Fruit fly (Drosophila melanogaster) whole organism, embryonic: ENCODE results near the gene CG6569.

Source experiments
- Awh ChIP-seq: fragments of 200-800 bp; sonication (Bioruptor generic); IDR thresholded peaks from 2 replicates; pipeline ENCODE4, ENCODE4 v1.3.6; 2022; ENCODE audit warnings: missing biosample characterization, missing genetic modification characterization
- Bgb ChIP-seq: fragments of 200-800 bp; sonication (Bioruptor generic); IDR thresholded peaks from 2 replicates; pipeline ENCODE4 v1.3.6; 2022; ENCODE audit warnings: missing biosample characterization, missing genetic modification characterization; ENCODE audit not compliant: partially characterized antibody
- Bteb2 ChIP-seq: fragments of 200-800 bp; sonication (Bioruptor generic); optimal IDR thresholded peaks from 2 replicates; lab custom pipeline; 2016; ENCODE audit warnings: missing biosample characterization, missing genetic modification characterization
- CG10654 ChIP-seq: fragments of 200-800 bp; sonication (Bioruptor generic); optimal IDR thresholded peaks from 2 replicates; lab custom pipeline; 2016; ENCODE audit warnings: missing biosample characterization, missing genetic modification characterization
- CG12659 ChIP-seq: fragments of 200-800 bp; sonication (Bioruptor generic); optimal IDR thresholded peaks from 3 replicates; lab custom pipeline; 2017; ENCODE audit warnings: mild to moderate bottlenecking, missing biosample characterization, missing genetic modification reagents, missing genetic modification characterization
- CG13424 ChIP-seq: fragments of 200-800 bp; sonication (Bioruptor generic); optimal IDR thresholded peaks from 2 replicates; lab custom pipeline; 2019; ENCODE audit warnings: missing biosample characterization, mild to moderate bottlenecking, missing genetic modification characterization, moderate library complexity
- CG14710 ChIP-seq: fragments of 200-800 bp; sonication (Bioruptor generic); optimal IDR thresholded peaks from 3 replicates; lab custom pipeline; 2019; ENCODE audit warnings: missing biosample characterization, mild to moderate bottlenecking, missing genetic modification characterization, moderate library complexity
- CG14860 ChIP-seq: fragments of 200-800 bp; sonication (Bioruptor generic); IDR thresholded peaks from 3 replicates; pipeline ENCODE4 v1.3.6; 2022; ENCODE audit warnings: missing biosample characterization, missing genetic modification characterization; ENCODE audit not compliant: partially characterized antibody
- CG15479 ChIP-seq: fragments of 200-800 bp; sonication (Bioruptor generic); optimal IDR thresholded peaks from 3 replicates; lab custom pipeline; 2019; ENCODE audit warnings: missing biosample characterization, mild to moderate bottlenecking, missing genetic modification characterization, moderate library complexity
- CG17359 ChIP-seq: fragments of 200-800 bp; sonication (Bioruptor generic); optimal IDR thresholded peaks from 3 replicates; lab custom pipeline; 2018; ENCODE audit warnings: missing biosample characterization, mild to moderate bottlenecking, missing genetic modification characterization, moderate library complexity
- CG18599 ChIP-seq: fragments of 200-800 bp; sonication (Bioruptor generic); optimal IDR thresholded peaks from 3 replicates; lab custom pipeline; 2017; ENCODE audit warnings: missing biosample characterization, missing genetic modification characterization, mild to moderate bottlenecking, moderate library complexity, missing genetic modification reagents
- CG18619 ChIP-seq: fragments of 200-800 bp; sonication (Bioruptor generic); optimal IDR thresholded peaks from 3 replicates; lab custom pipeline; 2017; ENCODE audit warnings: missing biosample characterization, mild to moderate bottlenecking, missing genetic modification characterization
- CG30020 ChIP-seq: fragments of 200-800 bp; optimal IDR thresholded peaks from 2 replicates; lab custom pipeline; 2019; ENCODE audit warnings: missing biosample characterization, mild to moderate bottlenecking, missing genetic modification characterization, moderate library complexity
- CG31388 ChIP-seq: fragments of 200-800 bp; sonication (Bioruptor generic); optimal IDR thresholded peaks from 2 replicates; lab custom pipeline; 2016; ENCODE audit warnings: missing biosample characterization, missing genetic modification characterization
- CG32532 ChIP-seq: fragments of 200-800 bp; sonication (Bioruptor generic); IDR thresholded peaks from 2 replicates; pipeline ENCODE4 v1.3.6; 2022; ENCODE audit warnings: missing biosample characterization, missing genetic modification characterization
- CG32767 ChIP-seq: fragments of 200-800 bp; sonication (Bioruptor generic); IDR thresholded peaks from 2 replicates; pipeline ENCODE4 v1.3.6; 2022; ENCODE audit warnings: missing biosample characterization, missing genetic modification characterization
- CG5953 ChIP-seq: fragments of 200-800 bp; sonication (Bioruptor generic); IDR thresholded peaks from 2 replicates; pipeline ENCODE4 v1.3.6; 2022; ENCODE audit warnings: missing biosample characterization, missing genetic modification characterization
- CG6272 ChIP-seq: fragments of 200-800 bp; sonication (Bioruptor generic); IDR thresholded peaks from 2 replicates; pipeline ENCODE4 v1.3.6; 2022; ENCODE audit warnings: missing biosample characterization, missing genetic modification characterization
- CG6791 ChIP-seq: fragments of 200-800 bp; sonication (Bioruptor generic); IDR thresholded peaks from 3 replicates; pipeline ENCODE4 v1.3.6; 2022; ENCODE audit warnings: missing biosample characterization, missing genetic modification characterization; ENCODE audit not compliant: partially characterized antibody
- CG7357 ChIP-seq: fragments of 200-800 bp; sonication (Bioruptor generic); IDR thresholded peaks from 3 replicates; pipeline ENCODE4 v1.3.6; 2022; ENCODE audit warnings: missing biosample characterization, missing genetic modification characterization
- CG7745 ChIP-seq: fragments of 200-800 bp; sonication (Bioruptor generic); optimal IDR thresholded peaks from 2 replicates; lab custom pipeline; 2018; ENCODE audit warnings: missing biosample characterization, mild to moderate bottlenecking, missing genetic modification characterization, moderate library complexity
- CG7839 ChIP-seq: fragments of 200-800 bp; sonication (Bioruptor generic); optimal IDR thresholded peaks from 3 replicates; lab custom pipeline; 2018; ENCODE audit warnings: missing biosample characterization, mild to moderate bottlenecking, missing genetic modification characterization, moderate library complexity
- CG8089 ChIP-seq: fragments of 200-800 bp; sonication (Bioruptor generic); optimal IDR thresholded peaks from 3 replicates; lab custom pipeline; 2016; ENCODE audit warnings: missing biosample characterization, missing genetic modification characterization
- Drgx ChIP-seq: fragments of 200-800 bp; sonication (Bioruptor generic); IDR thresholded peaks from 2 replicates; pipeline ENCODE4 v1.3.6; 2022; ENCODE audit warnings: missing biosample characterization, missing genetic modification characterization
- Hmr ChIP-seq: fragments of 200-800 bp; sonication (Bioruptor generic); optimal IDR thresholded peaks from 3 replicates; lab custom pipeline; 2017; ENCODE audit warnings: mild to moderate bottlenecking, missing biosample characterization, missing genetic modification reagents, missing genetic modification characterization
- Hr39 ChIP-seq: fragments of >200 bp; optimal IDR thresholded peaks from 2 replicates; lab custom pipeline; 2017
- Med ChIP-seq: fragments of 200-800 bp; sonication (Bioruptor generic); peaks from one replicate; lab custom pipeline; 2016; ENCODE audit warnings: missing biosample characterization, missing genetic modification characterization, mild to moderate bottlenecking, inconsistent platforms, moderate library complexity
- Oli ChIP-seq: fragments of 200-800 bp; sonication (Bioruptor generic); optimal IDR thresholded peaks from 2 replicates; lab custom pipeline; 2018; ENCODE audit warnings: missing biosample characterization, mild to moderate bottlenecking, missing genetic modification characterization, moderate library complexity
- Optix ChIP-seq: fragments of 200-800 bp; sonication (Bioruptor generic); IDR thresholded peaks from 3 replicates; pipeline ENCODE4 v1.3.6; 2022; ENCODE audit warnings: missing biosample characterization, missing genetic modification characterization
- Ssrp ChIP-seq: fragments of 200-800 bp; sonication (Bioruptor generic); optimal IDR thresholded peaks from 2 replicates; lab custom pipeline; 2018; ENCODE audit warnings: missing biosample characterization, mild to moderate bottlenecking, missing genetic modification characterization, moderate library complexity
- YL-1 ChIP-seq: fragments of 200-800 bp; sonication (Bioruptor generic); optimal IDR thresholded peaks from 3 replicates; lab custom pipeline; 2017; ENCODE audit warnings: missing biosample characterization, mild to moderate bottlenecking, missing genetic modification characterization
- bab2 ChIP-seq: fragments of 200-800 bp; sonication (Bioruptor generic); optimal IDR thresholded peaks from 2 replicates; lab custom pipeline; 2016; ENCODE audit warnings: missing biosample characterization, missing genetic modification characterization
- br ChIP-seq: fragments of >200 bp; optimal IDR thresholded peaks from 2 replicates; lab custom pipeline; 2017
- bsh ChIP-seq, 2 experiments: fragments of 200-800 bp; sonication (Bioruptor generic); optimal IDR thresholded peaks; 2 replicates each; lab custom pipeline; 2017 to 2018; ENCODE audit warnings: mild to moderate bottlenecking in 2 of 2, missing biosample characterization in 2 of 2, missing genetic modification characterization in 2 of 2, moderate library complexity in 1 of 2
- chif ChIP-seq, 2 experiments: fragments of 200-800 bp; sonication (Bioruptor generic); optimal IDR thresholded peaks; 3 replicates each; lab custom pipeline; 2016; ENCODE audit warnings: missing biosample characterization in 2 of 2, missing genetic modification characterization in 2 of 2
- chinmo ChIP-seq: fragments of 200-800 bp; sonication (Bioruptor generic); IDR thresholded peaks from 4 replicates; pipeline ENCODE4 v1.3.6; 2022; ENCODE audit warnings: missing biosample characterization, missing genetic modification characterization; ENCODE audit not compliant: partially characterized antibody
- disco-r ChIP-seq: fragments of 200-800 bp; sonication (Bioruptor generic); optimal IDR thresholded peaks from 2 replicates; lab custom pipeline; 2016; ENCODE audit warnings: missing biosample characterization, missing genetic modification characterization
- dpn ChIP-seq, 2 experiments: fragments of 200-800 bp; sonication (Bioruptor generic); optimal IDR thresholded peaks; 3 replicates each; lab custom pipeline; 2016; ENCODE audit warnings: missing biosample characterization in 2 of 2, missing genetic modification characterization in 2 of 2
- dysf ChIP-seq: fragments of 200-800 bp; sonication (Bioruptor generic); IDR thresholded peaks from 3 replicates; pipeline ENCODE4 v1.3.6; 2022; ENCODE audit warnings: missing biosample characterization, missing genetic modification characterization
- eve ChIP-seq, 2 experiments: fragments of >200 bp; optimal IDR thresholded peaks; 2 replicates each; lab custom pipeline; 2017; ENCODE audit warnings: missing biosample characterization in 2 of 2, missing genetic modification characterization in 2 of 2
- gem ChIP-seq: fragments of 200-800 bp; sonication (Bioruptor generic); optimal IDR thresholded peaks from 2 replicates; lab custom pipeline; 2019; ENCODE audit warnings: missing biosample characterization, mild to moderate bottlenecking, missing genetic modification characterization, moderate library complexity
- gro ChIP-seq: fragments of 200-800 bp; sonication (Bioruptor generic); optimal IDR thresholded peaks from 2 replicates; lab custom pipeline; 2016; ENCODE audit warnings: missing biosample characterization, missing genetic modification characterization
- kay ChIP-seq: fragments of 200-800 bp; sonication (Bioruptor generic); optimal IDR thresholded peaks from 2 replicates; lab custom pipeline; 2016; ENCODE audit warnings: missing biosample characterization, missing genetic modification characterization
- onecut ChIP-seq: fragments of 200-800 bp; sonication (Bioruptor generic); IDR thresholded peaks from 2 replicates; pipeline ENCODE4 v1.3.6; 2022; ENCODE audit warnings: missing biosample characterization, missing genetic modification characterization
- ro ChIP-seq: fragments of 200-800 bp; sonication (Bioruptor generic); IDR thresholded peaks from 2 replicates; pipeline ENCODE4 v1.3.6; 2022; ENCODE audit warnings: missing biosample characterization, missing genetic modification characterization
- slp2 ChIP-seq: fragments of 200-800 bp; sonication (Bioruptor generic); optimal IDR thresholded peaks from 2 replicates; lab custom pipeline; 2016; ENCODE audit warnings: missing biosample characterization, missing genetic modification characterization
- sna ChIP-seq: fragments of 200-800 bp; sonication (Bioruptor generic); IDR thresholded peaks from 2 replicates; pipeline ENCODE4 v1.3.6; 2022; ENCODE audit warnings: missing biosample characterization, missing genetic modification characterization; ENCODE audit not compliant: partially characterized antibody
- tna ChIP-seq: fragments of 200-800 bp; sonication (Bioruptor generic); IDR thresholded peaks from 2 replicates; pipeline ENCODE4 v1.3.6; 2022; ENCODE audit warnings: missing biosample characterization, missing genetic modification characterization; ENCODE audit not compliant: partially characterized antibody
- toy ChIP-seq: fragments of 200-800 bp; sonication (Bioruptor generic); IDR thresholded peaks from 2 replicates; pipeline ENCODE4 v1.3.6; 2022; ENCODE audit warnings: missing biosample characterization, missing genetic modification characterization
- yki ChIP-seq: fragments of >200 bp; optimal IDR thresholded peaks from 3 replicates; lab custom pipeline; 2018
- zen ChIP-seq: fragments of 200-800 bp; sonication (Bioruptor generic); optimal IDR thresholded peaks from 3 replicates; lab custom pipeline; 2018; ENCODE audit warnings: missing biosample characterization, mild to moderate bottlenecking, missing genetic modification characterization, moderate library complexity

CG6569 gene

DNA sequence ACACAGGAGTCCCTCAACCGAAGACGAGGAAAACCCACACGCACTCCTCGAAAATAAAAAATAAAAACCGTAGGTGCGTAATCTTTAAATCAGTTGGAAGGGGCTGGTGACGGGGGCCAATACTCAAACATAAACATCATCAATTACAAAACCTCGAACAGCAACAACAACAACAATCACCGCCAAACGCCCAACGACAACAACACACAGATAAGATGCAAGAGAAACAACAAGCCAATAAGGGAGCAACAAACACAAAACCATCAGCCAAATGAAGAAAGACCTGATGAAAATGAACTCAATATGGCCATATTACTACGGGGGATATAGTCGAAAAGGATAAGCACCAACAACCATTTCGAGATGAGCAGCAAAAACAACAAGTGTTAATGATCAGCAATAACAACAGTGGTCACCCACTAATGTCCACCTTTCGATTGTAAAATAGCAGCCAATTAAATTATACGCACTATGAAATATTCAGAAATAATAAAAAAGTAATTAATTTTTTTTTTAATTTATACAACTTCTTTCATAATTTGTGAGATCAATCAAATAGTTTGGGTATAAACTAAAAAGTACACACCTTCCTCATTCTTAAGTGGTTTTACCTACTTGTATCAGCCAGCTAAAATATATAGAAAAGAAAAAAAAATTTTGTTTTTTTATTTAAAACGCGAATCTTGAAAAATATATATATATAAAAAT lies 43.9 kb downstream of the CG6569 start (continued):
- no peak for TF ChIP-seq Bteb2 (GFP tag; lab: Kevin White, UChicago)
- TF ChIP-seq dpn (GFP tag; optimal IDR thresholded peaks at IDR 0.05; lab: Kevin White, UChicago) = no peak
- TF ChIP-seq Awh (GFP tag; lab: Robert Waterston, UW) = no peak
- no peak for TF ChIP-seq CG31388 (GFP tag; lab: Kevin White, UChicago)
- TF ChIP-seq CG32532 (GFP tag; lab: Robert Waterston, UW) = no peak
- peak; percentile 30 for TF ChIP-seq zen (tag; lab: Kevin White, UChicago)
- peak; percentile 17; the same call in 1 of the 2 replicates for TF ChIP-seq tna (GFP tag; lab: Robert Waterston, UW)
- TF ChIP-seq CG17359 (tag; lab: Kevin White, UChicago) = peak; percentile 36
- no peak for TF ChIP-seq CG32767 (GFP tag; lab: Robert Waterston, UW)
- TF ChIP-seq CG7745 (tag; lab: Kevin White, UChicago) = no peak
- TF ChIP-seq br (lab: Kevin White, UChicago) = no peak
- peak; percentile 15 for TF ChIP-seq CG13424 (tag; lab: Kevin White, UChicago)
- no peak for TF ChIP-seq dysf
- peak; percentile 20 for TF ChIP-seq Med (GFP tag; lab: Kevin White, UChicago)
- no peak for TF ChIP-seq CG6272 (GFP tag; lab: Robert Waterston, UW)
- TF ChIP-seq disco-r (GFP tag; lab: Kevin White, UChicago) = no peak
- TF ChIP-seq gro = no peak
- TF ChIP-seq CG30020 (tag; lab: Kevin White, UChicago) = no peak
- TF ChIP-seq CG7839 (tag; lab: Kevin White, UChicago) = peak; percentile 54
- no peak for TF ChIP-seq CG14860 (GFP tag; lab: Robert Waterston, UW)
- TF ChIP-seq Ssrp = no peak
- no peak for TF ChIP-seq yki (lab: Kevin White, UChicago)
- TF ChIP-seq CG12659 (GFP tag; lab: Kevin White, UChicago) = no peak
- TF ChIP-seq ro (GFP tag; lab: Robert Waterston, UW) = no peak
- TF ChIP-seq sna (GFP tag; lab: Robert Waterston, UW) = no peak
- no peak for TF ChIP-seq Drgx
- TF ChIP-seq CG15479 (GFP tag; lab: Kevin White, UChicago) = no peak
- TF ChIP-seq CG5953 (GFP tag; lab: Robert Waterston, UW) = no peak
- peak; percentile 29 for TF ChIP-seq Oli (tag; lab: Kevin White, UChicago)
- TF ChIP-seq kay (GFP tag; lab: Kevin White, UChicago) = no peak
- TF ChIP-seq bsh (GFP tag; optimal IDR thresholded peaks at IDR 0.05; lab: Kevin White, UChicago) = peak in 1 of 2 experiments; percentile 8
- TF ChIP-seq Bgb = no peak
- no peak for TF ChIP-seq onecut
- peak; percentile 6 for TF ChIP-seq CG18619 (GFP tag; lab: Kevin White, UChicago)
- TF ChIP-seq Hr39 (lab: Kevin White, UChicago) = no peak
- TF ChIP-seq chinmo (GFP tag; lab: Robert Waterston, UW) = no peak
- no peak for TF ChIP-seq eve (GFP tag; optimal IDR thresholded peaks at IDR 0.05; lab: Kevin White, UChicago)
- TF ChIP-seq CG8089 = no peak
- TF ChIP-seq CG6791 (GFP tag; lab: Robert Waterston, UW) = no peak
- TF ChIP-seq chif (GFP tag; optimal IDR thresholded peaks at IDR 0.05; lab: Kevin White, UChicago) = no peak
- no peak for TF ChIP-seq slp2 (GFP tag; lab: Kevin White, UChicago)
- TF ChIP-seq CG18599 (GFP tag; lab: Kevin White, UChicago) = peak; percentile 11
- peak; percentile 65 for TF ChIP-seq gem (tag; lab: Kevin White, UChicago)
- TF ChIP-seq bab2 (GFP tag; lab: Kevin White, UChicago) = no peak
- no peak for TF ChIP-seq CG7357 (GFP tag; lab: Robert Waterston, UW)
- no peak for TF ChIP-seq toy (GFP tag; lab: Robert Waterston, UW)
- TF ChIP-seq YL-1 = no peak
- peak; percentile 26 for TF ChIP-seq CG10654
- peak; percentile 2 for TF ChIP-seq Hmr
- TF ChIP-seq Optix (GFP tag; lab: Robert Waterston, UW) = no peak
- TF ChIP-seq CG14710 = peak; percentile 76
